Worm (Caenorhabditis elegans) whole organism, L4 larva: ENCODE measurements around the gene cest-33.

Source experiments
- D1046.2 ChIP-seq: fragments of 200-800 bp; sonication (Bioruptor generic); IDR thresholded peaks from 2 replicates; pipeline ENCODE4 v1.3.6; 2022; ENCODE audit warnings: missing genetic modification characterization, missing compliant biosample characterization
- F26F4.8 ChIP-seq: fragments of 200-800 bp; sonication (Bioruptor generic); conservative IDR thresholded peaks from 2 replicates; pipeline ENCODE4 v1.3.6; 2022; ENCODE audit warnings: missing genetic modification characterization, missing compliant biosample characterization
- T26A8.4 ChIP-seq: fragments of 200-800 bp; sonication (Bioruptor generic); IDR thresholded peaks from 2 replicates; pipeline ENCODE4 v1.3.6; 2022; ENCODE audit warnings: missing genetic modification characterization, missing compliant biosample characterization
- Y5F2A.4 ChIP-seq: fragments of 200-800 bp; sonication (Bioruptor generic); optimal IDR thresholded peaks from 2 replicates; lab custom pipeline; 2018; ENCODE audit warnings: mild to moderate bottlenecking, missing genetic modification characterization, missing compliant biosample characterization
- ZK337.2 ChIP-seq: fragments of 200-800 bp; sonication (Bioruptor generic); IDR thresholded peaks from 2 replicates; pipeline ENCODE4 v1.3.6; 2022; ENCODE audit warnings: missing genetic modification reagents, missing genetic modification characterization, missing compliant biosample characterization
- aha-1 ChIP-seq: fragments of 150-350 bp; peaks from one replicate; lab custom pipeline; 2014; ENCODE audit warnings: missing biosample characterization, missing genetic modification characterization
- aly-2 ChIP-seq: sonication (generic microtip); optimal IDR thresholded peaks from 2 replicates; lab custom pipeline; 2018; ENCODE audit warnings: missing biosample characterization, missing genetic modification characterization
- ama-1 ChIP-seq: fragments of 150-350 bp; optimal IDR thresholded peaks from 2 replicates; lab custom pipeline; 2014; ENCODE audit warnings: inconsistent platforms, mixed read lengths
- arid-1 ChIP-seq: fragments of 200-800 bp; sonication (Bioruptor generic); conservative IDR thresholded peaks from 2 replicates; pipeline ENCODE4 v1.3.6; 2022; ENCODE audit warnings: missing genetic modification reagents, missing genetic modification characterization, missing compliant biosample characterization
- ceh-28 ChIP-seq: fragments of 150-350 bp; optimal IDR thresholded peaks from 2 replicates; lab custom pipeline; 2014; ENCODE audit warnings: missing biosample characterization, missing genetic modification reagents, missing genetic modification characterization
- cey-2 ChIP-seq: sonication (generic microtip); optimal IDR thresholded peaks from 3 replicates; lab custom pipeline; 2017; ENCODE audit warnings: missing genetic modification characterization, mild to moderate bottlenecking, missing compliant biosample characterization, antibody characterized with exemption, borderline replicate concordance; ENCODE audit not compliant: insufficient read depth
- ctbp-1 ChIP-seq: fragments of 200-800 bp; sonication (Bioruptor generic); IDR thresholded peaks from 2 replicates; pipeline ENCODE4 v1.3.6; 2022; ENCODE audit warnings: missing genetic modification reagents, missing genetic modification characterization, missing compliant biosample characterization
- daf-16 ChIP-seq, 3 experiments: sonication (generic microtip); optimal IDR thresholded peaks; 2 replicates each; lab custom pipeline; 2016 to 2017; ENCODE audit warnings: missing genetic modification characterization in 3 of 3, missing genetic modification reagents in 3 of 3, mild to moderate bottlenecking in 2 of 3, missing compliant biosample characterization in 2 of 3, missing biosample characterization in 1 of 3, moderate library complexity in 1 of 3
- dmd-6 ChIP-seq: fragments of 200-800 bp; sonication (Bioruptor generic); IDR thresholded peaks from 2 replicates; pipeline ENCODE4 v1.3.6; 2022; ENCODE audit warnings: missing genetic modification reagents, missing genetic modification characterization, missing compliant biosample characterization
- dmd-8 ChIP-seq: fragments of 200-800 bp; sonication (Bioruptor generic); IDR thresholded peaks from 2 replicates; pipeline ENCODE4 v1.3.6; 2022; ENCODE audit warnings: missing genetic modification characterization, missing compliant biosample characterization
- dpl-1 ChIP-seq: fragments of 150-350 bp; optimal IDR thresholded peaks from 2 replicates; lab custom pipeline; 2014; ENCODE audit warnings: missing biosample characterization, missing genetic modification reagents, missing genetic modification characterization
- egl-43 ChIP-seq: fragments of 200-800 bp; sonication (Bioruptor generic); IDR thresholded peaks from 2 replicates; pipeline ENCODE4 v1.3.6; 2022; ENCODE audit warnings: missing genetic modification reagents, missing genetic modification characterization, missing compliant biosample characterization
- hif-1 ChIP-seq, 2 experiments: sonication (generic microtip); optimal IDR thresholded peaks; 2 replicates each; lab custom pipeline; 2016 to 2017; ENCODE audit warnings: missing compliant biosample characterization in 2 of 2, missing genetic modification characterization in 2 of 2, missing genetic modification reagents in 2 of 2, missing genotype in 2 of 2, mild to moderate bottlenecking in 1 of 2
- hlh-30 ChIP-seq: sonication (generic microtip); optimal IDR thresholded peaks from 2 replicates; lab custom pipeline; 2017; ENCODE audit warnings: antibody characterized with exemption, mild to moderate bottlenecking, missing genetic modification characterization, missing compliant biosample characterization; ENCODE audit not compliant: insufficient read depth
- lin-13 ChIP-seq: fragments of 150-350 bp; optimal IDR thresholded peaks from 2 replicates; lab custom pipeline; 2014; ENCODE audit warnings: missing biosample characterization, missing genetic modification reagents, missing genetic modification characterization
- lin-29 ChIP-seq: fragments of 200-800 bp; sonication (Bioruptor generic); IDR thresholded peaks from 2 replicates; pipeline ENCODE4 v1.3.6; 2022; ENCODE audit warnings: missing genetic modification reagents, missing genetic modification characterization, missing compliant biosample characterization
- madf-9 ChIP-seq: fragments of 200-800 bp; sonication (Bioruptor generic); conservative IDR thresholded peaks from 2 replicates; pipeline ENCODE4 v1.3.6; 2022; ENCODE audit warnings: missing genetic modification reagents, missing genetic modification characterization, missing compliant biosample characterization
- mep-1 ChIP-seq: fragments of 150-350 bp; sonication (generic microtip); optimal IDR thresholded peaks from 3 replicates; lab custom pipeline; 2014; ENCODE audit warnings: missing biosample characterization, missing genetic modification characterization
- mes-2 ChIP-seq: sonication (generic microtip); optimal IDR thresholded peaks from 2 replicates; lab custom pipeline; 2016; ENCODE audit warnings: missing genotype, mild to moderate bottlenecking, missing genetic modification characterization, missing compliant biosample characterization; ENCODE audit not compliant: poor library complexity, severe bottlenecking
- mxl-2 ChIP-seq: fragments of 200-800 bp; sonication (Bioruptor generic); conservative IDR thresholded peaks from 2 replicates; pipeline ENCODE4 v1.3.6; 2022; ENCODE audit warnings: missing genetic modification reagents, missing genetic modification characterization, missing compliant biosample characterization
- nhr-111 ChIP-seq: fragments of 200-800 bp; sonication (Bioruptor generic); optimal IDR thresholded peaks from 2 replicates; lab custom pipeline; 2018; ENCODE audit warnings: mild to moderate bottlenecking, missing genetic modification characterization, missing compliant biosample characterization
- nhr-28 ChIP-seq: fragments of 150-350 bp; optimal IDR thresholded peaks from 2 replicates; lab custom pipeline; 2014; ENCODE audit warnings: missing biosample characterization, missing genetic modification characterization
- nhr-41 ChIP-seq: fragments of 200-800 bp; sonication (Bioruptor generic); IDR thresholded peaks from 2 replicates; pipeline ENCODE4 v1.3.6; 2022; ENCODE audit warnings: missing genetic modification reagents, missing genetic modification characterization, missing compliant biosample characterization
- nhr-42 ChIP-seq: fragments of 200-800 bp; sonication (Bioruptor generic); IDR thresholded peaks from 2 replicates; pipeline ENCODE4 v1.3.6; 2022; ENCODE audit warnings: missing genetic modification characterization, missing compliant biosample characterization
- nhr-6 ChIP-seq: fragments of 150-350 bp; optimal IDR thresholded peaks from 2 replicates; lab custom pipeline; 2014; ENCODE audit warnings: missing biosample characterization, missing genetic modification characterization
- nhr-76 ChIP-seq: fragments of 150-350 bp; optimal IDR thresholded peaks from 2 replicates; lab custom pipeline; 2014; ENCODE audit warnings: missing biosample characterization, missing genetic modification characterization
- nhr-77 ChIP-seq: fragments of 150-350 bp; optimal IDR thresholded peaks from 2 replicates; lab custom pipeline; 2014; ENCODE audit warnings: missing biosample characterization, missing genetic modification characterization
- pha-4 ChIP-seq, 2 experiments: fragments of 150-350 bp in 1 of 2; fragments of 200-800 bp in 1 of 2; sonication (Bioruptor generic) in 1 of 2; IDR thresholded peaks in 1 of 2; optimal IDR thresholded peaks in 1 of 2; 2 replicates each; pipeline versions ENCODE4 v1.3.6 to Lab custom; 2014 to 2022; ENCODE audit warnings: missing genetic modification characterization in 2 of 2, missing genetic modification reagents in 2 of 2, missing biosample characterization in 1 of 2, missing compliant biosample characterization in 1 of 2
- php-3 ChIP-seq: fragments of 200-800 bp; sonication (Bioruptor generic); IDR thresholded peaks from 2 replicates; pipeline ENCODE4 v1.3.6; 2022; ENCODE audit warnings: missing genetic modification reagents, missing genetic modification characterization, missing compliant biosample characterization
- pqm-1 ChIP-seq: sonication (generic microtip); optimal IDR thresholded peaks from 2 replicates; lab custom pipeline; 2017; ENCODE audit warnings: missing biosample characterization, missing genetic modification characterization
- set-16 ChIP-seq: fragments of 200-800 bp; sonication (Bioruptor generic); IDR thresholded peaks from 2 replicates; pipeline ENCODE4 v1.3.6; 2022; ENCODE audit warnings: missing genetic modification reagents, missing genetic modification characterization, missing compliant biosample characterization
- snpc-1.2 ChIP-seq: fragments of 200-800 bp; sonication (Bioruptor generic); IDR thresholded peaks from 2 replicates; pipeline ENCODE4 v1.3.6; 2022; ENCODE audit warnings: missing genetic modification reagents, missing genetic modification characterization, missing compliant biosample characterization
- snpc-4 ChIP-seq: fragments of 150-350 bp; optimal IDR thresholded peaks from 2 replicates; lab custom pipeline; 2014; ENCODE audit warnings: missing biosample characterization, missing genetic modification characterization
- tra-1 ChIP-seq: fragments of 200-800 bp; sonication (Bioruptor generic); IDR thresholded peaks from 2 replicates; pipeline ENCODE4 v1.3.6; 2022; ENCODE audit warnings: missing genetic modification reagents, missing genetic modification characterization, missing compliant biosample characterization
- unc-130 ChIP-seq: sonication (generic microtip); optimal IDR thresholded peaks from 2 replicates; lab custom pipeline; 2016; ENCODE audit warnings: missing genetic modification reagents, missing genetic modification characterization, missing compliant biosample characterization
- unc-62 ChIP-seq, 3 experiments: fragments of 150-350 bp in 1 of 3; sonication (generic microtip); optimal IDR thresholded peaks in 2 of 3; peaks in 1 of 3; 1 replicate in 1 of 3; 2 replicates in 2 of 3; lab custom pipeline; 2014 to 2017; ENCODE audit warnings: missing biosample characterization in 3 of 3, missing genetic modification characterization in 3 of 3, missing genetic modification reagents in 3 of 3, missing genotype in 1 of 3
- vab-7 ChIP-seq: fragments of 200-800 bp; sonication (Bioruptor generic); IDR thresholded peaks from 2 replicates; pipeline ENCODE4 v1.3.6; 2022; ENCODE audit warnings: missing genetic modification reagents, missing genetic modification characterization, missing compliant biosample characterization
- zfp-3 ChIP-seq: fragments of 200-800 bp; sonication (Bioruptor generic); conservative IDR thresholded peaks from 2 replicates; pipeline ENCODE4 v1.3.6; 2022; ENCODE audit warnings: missing genetic modification reagents, missing genetic modification characterization, missing compliant biosample characterization
- zip-2 ChIP-seq: fragments of 150-350 bp; optimal IDR thresholded peaks from 2 replicates; lab custom pipeline; 2014; ENCODE audit warnings: missing biosample characterization, missing genetic modification characterization

Gene cest-33

DNA sequence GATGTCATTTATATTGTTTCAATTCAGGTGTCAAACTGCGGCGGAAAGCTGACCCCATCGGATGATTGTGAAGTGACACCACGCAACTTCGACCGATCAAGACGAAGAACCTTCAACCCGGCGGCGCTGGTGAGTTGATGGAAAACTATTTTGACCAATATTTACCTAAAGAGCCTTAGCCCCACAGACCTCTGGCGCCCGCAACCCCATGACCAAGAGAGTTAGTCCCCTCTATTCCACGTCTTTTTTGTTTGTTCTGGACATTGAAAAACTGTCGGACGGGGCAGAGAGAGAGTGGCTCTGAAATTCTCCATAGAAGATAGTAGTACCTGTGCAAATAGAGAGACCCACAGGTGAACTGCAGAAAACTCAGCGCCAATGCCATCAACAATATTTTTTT lies 6.8 kb downstream of the cest-33 start:
- TF ChIP-seq pha-4 (GFP tag; IDR thresholded peaks at IDR 0.05; lab: Robert Waterston, UW) (0 out of 2 replicates have a peak, but pooled peaks have one; percentile 33), pha-4 (tag; optimal IDR thresholded peaks at IDR 0.05; lab: Kevin White, UChicago) (no peak), nhr-42 (GFP tag; lab: Robert Waterston, UW) (0 out of 2 replicates have a peak, but pooled peaks have one; percentile 9), unc-62 (GFP tag; optimal IDR thresholded peaks at IDR 0.05 in 1 of 2; lab: Kevin White, UChicago) (peak in 1 of 2 experiments; percentile 20), unc-62 (tag; optimal IDR thresholded peaks at IDR 0.05; lab: Kevin White, UChicago) (no peak), nhr-76 (no peak)

DNA sequence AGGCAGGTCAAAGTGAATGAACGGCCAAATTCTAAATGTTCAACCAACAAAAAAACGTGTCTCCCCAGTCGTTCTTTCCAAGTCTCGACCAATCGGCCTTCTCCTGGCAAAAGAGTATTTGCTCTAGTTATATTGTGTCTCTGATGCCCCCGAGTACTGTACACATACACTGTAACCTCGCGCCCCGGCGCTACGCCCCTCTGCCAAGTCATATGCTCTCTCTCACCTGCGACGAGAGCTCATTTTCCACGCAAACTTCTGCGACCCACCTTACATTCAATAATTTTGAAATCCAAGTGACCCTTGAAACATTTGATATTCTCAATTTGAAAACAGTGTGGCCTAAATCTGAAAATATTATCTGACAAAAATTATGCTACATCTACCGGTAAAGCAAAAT lies 8.2 kb downstream of the cest-33 start:
- TF ChIP-seq hlh-30 (tag; lab: Kevin White, UChicago): peak; percentile 45
- TF ChIP-seq nhr-41: 0 out of 2 replicates have a peak, but pooled peaks have one; percentile 45
- no peak for TF ChIP-seq unc-130 (GFP tag; lab: Kevin White, UChicago)
- TF ChIP-seq mes-2 (tag; lab: Kevin White, UChicago): peak; percentile 5
- peak; percentile 23 for TF ChIP-seq nhr-28 (tag; lab: Kevin White, UChicago)
- TF ChIP-seq dmd-6: no peak
- peak; percentile 93 for TF ChIP-seq aha-1 (tag; lab: Kevin White, UChicago)
- 0 out of 2 replicates have a peak, but pooled peaks have one; percentile 50 for TF ChIP-seq lin-29 (GFP tag; lab: Robert Waterston, UW)
- no peak for TF ChIP-seq nhr-77 (tag; lab: Kevin White, UChicago)
- no peak for TF ChIP-seq hif-1 (tag; optimal IDR thresholded peaks at IDR 0.05; lab: Kevin White, UChicago)
- TF ChIP-seq pha-4 (GFP tag; IDR thresholded peaks at IDR 0.05; lab: Robert Waterston, UW): no peak
- peak; percentile 18 for TF ChIP-seq pha-4 (tag; optimal IDR thresholded peaks at IDR 0.05; lab: Kevin White, UChicago)
- TF ChIP-seq T26A8.4: no peak
- TF ChIP-seq nhr-6 (tag; lab: Kevin White, UChicago): no peak

DNA sequence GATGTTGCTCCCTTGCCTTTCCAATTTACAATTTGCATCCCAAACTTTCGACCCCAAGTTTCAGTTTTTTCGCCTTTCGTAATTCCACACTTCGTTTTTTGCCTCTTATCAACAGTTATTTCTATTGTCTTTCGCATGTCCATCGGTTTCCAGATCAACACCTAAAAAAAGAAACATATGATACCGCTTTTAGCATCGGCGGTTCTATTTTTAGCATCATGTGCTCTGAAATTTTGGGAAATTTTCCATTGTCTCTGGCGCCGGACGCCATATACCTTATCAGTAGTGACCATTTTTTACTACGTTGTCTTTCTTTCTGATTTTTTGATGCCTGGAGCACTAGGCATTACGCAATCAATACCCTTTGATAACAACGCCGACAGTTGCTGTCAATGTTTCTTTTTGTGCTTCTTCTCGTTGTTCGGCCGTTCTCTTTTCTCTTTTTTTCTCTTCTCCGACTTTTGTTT lies 9.5 kb downstream of the cest-33 start, which contains the start of gene bcl-11:
TSS of gene bcl-11 (plus strand) at position 51 of the 467 bp plus-strand sequence.
- no peak for TF ChIP-seq dpl-1 (GFP tag; lab: Kevin White, UChicago)
- no peak for TF ChIP-seq daf-16 (GFP tag; optimal IDR thresholded peaks at IDR 0.05; lab: Kevin White, UChicago)
- peak; percentile 26 for TF ChIP-seq daf-16 (tag; optimal IDR thresholded peaks at IDR 0.05; lab: Kevin White, UChicago)
- TF ChIP-seq cey-2: no peak
- no peak for TF ChIP-seq aly-2 (tag; lab: Kevin White, UChicago)
- no peak for TF ChIP-seq zfp-3 (GFP tag; lab: Robert Waterston, UW)
- TF ChIP-seq mxl-2 (GFP tag; lab: Robert Waterston, UW): no peak
- no peak for TF ChIP-seq lin-13 (GFP tag; lab: Kevin White, UChicago)
- 0 out of 2 replicates have a peak, but pooled peaks have one; percentile 56 for TF ChIP-seq tra-1 (GFP tag; lab: Robert Waterston, UW)
- TF ChIP-seq egl-43 (GFP tag; lab: Robert Waterston, UW): no peak
- peak; percentile 59 for TF ChIP-seq pqm-1 (tag; lab: Kevin White, UChicago)
- no peak for TF ChIP-seq madf-9
- TF ChIP-seq nhr-76: no peak
- peak; percentile 59; the same call in 1 of the 2 replicates for TF ChIP-seq php-3 (GFP tag; lab: Robert Waterston, UW)
- TF ChIP-seq arid-1 (GFP tag; lab: Robert Waterston, UW): no peak
- no peak for TF ChIP-seq set-16
- no peak for TF ChIP-seq ZK337.2
- TF ChIP-seq snpc-1.2: no peak
- no peak for TF ChIP-seq dmd-8 (GFP tag; lab: Robert Waterston, UW)
- TF ChIP-seq nhr-77 (tag; lab: Kevin White, UChicago): no peak
- no peak for TF ChIP-seq nhr-111 (GFP tag; lab: Kevin White, UChicago)
- TF ChIP-seq snpc-4 (tag; lab: Kevin White, UChicago): no peak
- TF ChIP-seq nhr-41: no peak
- no peak for TF ChIP-seq zip-2 (tag; lab: Kevin White, UChicago)
- TF ChIP-seq ctbp-1 (GFP tag; lab: Robert Waterston, UW): no peak
- TF ChIP-seq F26F4.8 (GFP tag; lab: Robert Waterston, UW): no peak
- TF ChIP-seq ceh-28: no peak
- TF ChIP-seq mep-1 (tag; lab: Kevin White, UChicago): no peak
- TF ChIP-seq D1046.2 (GFP tag; lab: Robert Waterston, UW): no peak
- TF ChIP-seq ama-1 (lab: Kevin White, UChicago): no peak
- peak in 1 of 2 experiments; percentile 20 for TF ChIP-seq unc-62 (GFP tag; optimal IDR thresholded peaks at IDR 0.05 in 1 of 2; lab: Kevin White, UChicago)
- TF ChIP-seq unc-62 (tag; optimal IDR thresholded peaks at IDR 0.05; lab: Kevin White, UChicago): no peak
- TF ChIP-seq Y5F2A.4: no peak
- TF ChIP-seq dmd-6: peak; percentile 89
- no peak for TF ChIP-seq vab-7 (GFP tag; lab: Robert Waterston, UW)
